Worm (Caenorhabditis elegans): ENCODE measurements around the gene srd-45.

Gene srd-45

ce11 chrX:12331795-12332194 is 3.0 kb downstream of the srd-45 start, which contains the start of gene srd-46:
srd-46 (plus strand) TSS chrX:12332095.
- TF ChIP-seq zag-1 (tag; optimal IDR thresholded peaks at IDR 0.05): no peak
- TF ChIP-seq ztf-11 (tag; optimal IDR thresholded peaks at IDR 0.05): no peak
- no peak for TF ChIP-seq nhr-12 (tag; optimal IDR thresholded peaks at IDR 0.05)
- no peak for TF ChIP-seq snpc-4 (tag; optimal IDR thresholded peaks at IDR 0.05)
- TF ChIP-seq fos-1 (tag; optimal IDR thresholded peaks at IDR 0.05): no peak
- no peak for TF ChIP-seq aly-2 (tag; optimal IDR thresholded peaks at IDR 0.05)
- TF ChIP-seq dmd-4 (tag; optimal IDR thresholded peaks at IDR 0.05): no peak
- TF ChIP-seq sma-9 (GFP tag; optimal IDR thresholded peaks at IDR 0.05): no peak
- no peak for TF ChIP-seq sma-9 (tag; optimal IDR thresholded peaks at IDR 0.05)
- no peak for TF ChIP-seq ZK546.5 (tag; optimal IDR thresholded peaks at IDR 0.05)
- no peak for TF ChIP-seq sem-4 (tag; optimal IDR thresholded peaks at IDR 0.05)
- TF ChIP-seq unc-39 (tag; optimal IDR thresholded peaks at IDR 0.05): no peak
- no peak for TF ChIP-seq lsy-2 (tag; optimal IDR thresholded peaks at IDR 0.05)

ce11 chrX:12333479-12333878 is 4.7 kb downstream of the srd-45 start, which contains the start of gene srd-47:
srd-47 (plus strand) TSS chrX:12333642.
- TF ChIP-seq lin-11 (tag; optimal IDR thresholded peaks at IDR 0.05): no peak

- TF ChIP-seq nhr-129 (tag; optimal IDR thresholded peaks at IDR 0.05): no peak
- TF ChIP-seq lin-11 (tag; optimal IDR thresholded peaks at IDR 0.05): no peak
- TF ChIP-seq nhr-77 (tag; optimal IDR thresholded peaks at IDR 0.05): no peak
- TF ChIP-seq lin-39 (tag; optimal IDR thresholded peaks at IDR 0.05): no peak
- no peak for TF ChIP-seq nhr-237 (tag; optimal IDR thresholded peaks at IDR 0.05)
- no peak for TF ChIP-seq nhr-21 (tag; optimal IDR thresholded peaks at IDR 0.05)
- TF ChIP-seq snpc-4 (tag; optimal IDR thresholded peaks at IDR 0.05): no peak
- TF ChIP-seq dmd-4 (tag; optimal IDR thresholded peaks at IDR 0.05): no peak
- no peak for TF ChIP-seq ceh-82 (tag; optimal IDR thresholded peaks at IDR 0.05)
- TF ChIP-seq aly-2 (tag; optimal IDR thresholded peaks at IDR 0.05): no peak
- TF ChIP-seq blmp-1 (tag; optimal IDR thresholded peaks at IDR 0.05; ENCODE audit: insufficient read depth): no peak
- no peak for TF ChIP-seq mab-5 (tag; optimal IDR thresholded peaks at IDR 0.05)
- no peak for TF ChIP-seq Y55F3AM.14 (GFP tag; optimal IDR thresholded peaks at IDR 0.05)
- no peak for TF ChIP-seq ama-1 (optimal IDR thresholded peaks at IDR 0.05)
- TF ChIP-seq nhr-11 (tag; optimal IDR thresholded peaks at IDR 0.05): no peak
- no peak for TF ChIP-seq crh-2 (tag; optimal IDR thresholded peaks at IDR 0.05)
- TF ChIP-seq mbf-1 (tag; optimal IDR thresholded peaks at IDR 0.05): no peak
- TF ChIP-seq sma-9 (GFP tag; optimal IDR thresholded peaks at IDR 0.05): no peak
- no peak for TF ChIP-seq sma-9 (tag; optimal IDR thresholded peaks at IDR 0.05)
Observed at ce11 chrX:12335808-12336207, 7.0 kb downstream of the srd-45 start, which contains the start of gene srd-48. srd-48 (plus strand) TSS chrX:12336108.

- TF ChIP-seq crh-2 (tag; optimal IDR thresholded peaks at IDR 0.05) (peak; percentile 21), fos-1 (tag; optimal IDR thresholded peaks at IDR 0.05) (peak; percentile 25), nhr-21 (tag; optimal IDR thresholded peaks at IDR 0.05) (peak; percentile 18), snpc-4 (tag; optimal IDR thresholded peaks at IDR 0.05) (no peak), sma-3 (GFP tag; optimal IDR thresholded peaks at IDR 0.05) (peak; percentile 17), lin-13 (GFP tag; optimal IDR thresholded peaks at IDR 0.05) (no peak)
Observed at ce11 chrX:12337846-12338490, 9.2 kb downstream of the srd-45 start, which contains the start of gene srd-44. srd-44 (plus strand) TSS chrX:12338440.

- TF ChIP-seq nhr-12 (tag; optimal IDR thresholded peaks at IDR 0.05): no peak
- no peak for TF ChIP-seq sma-9 (GFP tag; optimal IDR thresholded peaks at IDR 0.05)
- TF ChIP-seq sma-9 (tag; optimal IDR thresholded peaks at IDR 0.05): no peak
- TF ChIP-seq F13H6.1 (tag; optimal IDR thresholded peaks at IDR 0.05): no peak
- no peak for TF ChIP-seq nhr-10 (tag; optimal IDR thresholded peaks at IDR 0.05)
- TF ChIP-seq lin-13 (GFP tag; optimal IDR thresholded peaks at IDR 0.05): no peak
- TF ChIP-seq nhr-23 (tag; optimal IDR thresholded peaks at IDR 0.05): no peak
- TF ChIP-seq ztf-1 (GFP tag; conservative IDR thresholded peaks at IDR 0.05): no peak
- no peak for TF ChIP-seq nhr-21 (tag; optimal IDR thresholded peaks at IDR 0.05)
- TF ChIP-seq skn-1 (tag; optimal IDR thresholded peaks at IDR 0.05): no peak
- TF ChIP-seq lin-39 (tag; optimal IDR thresholded peaks at IDR 0.05): no peak
- no peak for TF ChIP-seq aly-2 (tag; optimal IDR thresholded peaks at IDR 0.05)
Observed at ce11 chrX:12341338-12341737, 12.6 kb downstream of the srd-45 start, which contains the start of gene zig-2. zig-2 (minus strand) TSS chrX:12341438.
